Fruit fly (Drosophila melanogaster) whole organism, pupa: ENCODE measurements around the gene CG4301.

Experiments used
- CG10348 ChIP-seq: fragments of 200-800 bp; sonication (Bioruptor generic); IDR thresholded peaks from 2 replicates; pipeline ENCODE4 v1.3.6; 2022; ENCODE audit warnings: missing biosample characterization, missing genetic modification characterization
- CG32121 ChIP-seq: fragments of 200-800 bp; sonication (Bioruptor generic); IDR thresholded peaks from 2 replicates; pipeline ENCODE4 v1.3.6; 2022; ENCODE audit warnings: missing biosample characterization, missing genetic modification characterization
- CG8159 ChIP-seq: fragments of 200-800 bp; sonication (Bioruptor generic); optimal IDR thresholded peaks from 3 replicates; lab custom pipeline; 2018; ENCODE audit warnings: missing biosample characterization, mild to moderate bottlenecking, missing genetic modification characterization, moderate library complexity
- EcR ChIP-seq: fragments of 200-800 bp; sonication (Bioruptor generic); optimal IDR thresholded peaks from 3 replicates; lab custom pipeline; 2019; ENCODE audit warnings: missing biosample characterization, missing genetic modification characterization, mild to moderate bottlenecking, moderate library complexity, missing genetic modification reagents
- Ets98B ChIP-seq: fragments of 200-800 bp; sonication (Bioruptor generic); IDR thresholded peaks from 2 replicates; pipeline ENCODE4 v1.3.6; 2022; ENCODE audit warnings: missing biosample characterization, missing genetic modification characterization
- Pif1A ChIP-seq: fragments of 200-800 bp; sonication (Bioruptor generic); optimal IDR thresholded peaks from 3 replicates; lab custom pipeline; 2016; ENCODE audit warnings: missing biosample characterization, missing genetic modification characterization
- gl ChIP-seq: fragments of 200-800 bp; sonication (Bioruptor generic); optimal IDR thresholded peaks from 2 replicates; lab custom pipeline; 2018; ENCODE audit warnings: missing biosample characterization, mild to moderate bottlenecking, missing genetic modification characterization
- rn ChIP-seq: fragments of 200-800 bp; sonication (Bioruptor generic); IDR thresholded peaks from 2 replicates; pipeline ENCODE4 v1.3.6; 2022; ENCODE audit warnings: missing biosample characterization, missing genetic modification characterization

DNA sequence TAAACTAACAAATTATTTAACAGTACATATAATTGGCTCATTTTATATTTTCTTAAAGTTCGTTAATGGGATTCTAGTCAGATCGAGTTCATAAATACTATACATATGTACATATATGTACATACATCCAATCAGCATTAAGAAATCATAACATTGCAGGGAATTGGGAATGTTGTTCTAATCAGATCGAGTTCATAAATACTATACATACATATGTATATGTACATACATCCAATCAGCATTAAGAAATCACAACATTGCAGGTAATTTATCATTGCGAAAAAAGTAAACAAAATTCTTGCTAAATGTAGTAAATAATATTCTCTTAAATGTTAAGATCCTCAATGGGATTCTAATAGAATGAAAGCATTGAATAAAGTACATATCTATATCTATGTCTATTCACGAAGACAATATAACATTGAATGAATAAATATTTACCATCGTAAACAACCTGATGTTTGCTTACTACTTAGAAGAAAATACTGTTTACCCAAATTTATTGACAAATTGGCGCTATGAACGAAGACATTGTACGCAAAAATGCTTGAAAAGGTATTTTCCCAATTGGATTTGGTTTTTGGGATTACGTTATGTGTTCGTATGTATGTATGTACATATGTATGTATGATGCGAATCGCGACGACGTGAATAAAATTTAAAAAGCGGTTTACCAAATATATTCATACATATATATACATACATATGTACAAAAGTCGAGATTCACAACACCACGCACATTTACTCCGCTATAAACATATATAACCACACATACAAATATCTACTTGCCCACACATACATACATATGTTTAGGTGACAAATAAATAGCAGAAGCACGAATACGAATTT lies 21.4 kb upstream of the CG4301 start:
- TF ChIP-seq CG10348 (GFP tag; lab: Robert Waterston, UW) (no peak), Pif1A (GFP tag; lab: Kevin White, UChicago) (no peak), gl (tag; lab: Kevin White, UChicago) (no peak), Ets98B (GFP tag; lab: Robert Waterston, UW) (no peak), EcR (GFP tag; lab: Kevin White, UChicago) (no peak), CG32121 (GFP tag; lab: Robert Waterston, UW) (no peak), CG8159 (tag; lab: Kevin White, UChicago) (no peak), rn (GFP tag; lab: Robert Waterston, UW) (no peak)
